Worm (Caenorhabditis elegans) whole organism, L4/young adult: ENCODE data around the gene rgs-5.

Source experiments
- W03F9.2 ChIP-seq: fragments of 150-350 bp; optimal IDR thresholded peaks from 2 replicates; lab custom pipeline; 2014; ENCODE audit warnings: missing biosample characterization, missing genetic modification characterization
- him-1 ChIP-seq: sonication (generic microtip); optimal IDR thresholded peaks from 2 replicates; lab custom pipeline; 2016; ENCODE audit warnings: missing genotype, missing genetic modification reagents, missing genetic modification characterization, missing compliant biosample characterization

ce11 chrIII:5656941-5657340, 41.4 kb upstream of the rgs-5 start, which contains the start of gene sdz-21:
- TF ChIP-seq W03F9.2 (tag; lab: Kevin White, UChicago) (no peak), him-1 (tag; lab: Kevin White, UChicago) (no peak)
